Worm (Caenorhabditis elegans) whole organism, L1 larva: ENCODE results near the gene srx-133.

Experiments
- C16A3.4 ChIP-seq: fragments of 150-350 bp; optimal IDR thresholded peaks from 2 replicates; lab custom pipeline; 2014; ENCODE audit warnings: missing biosample characterization, missing genetic modification characterization
- F16B12.6 ChIP-seq: fragments of 150-350 bp; optimal IDR thresholded peaks from 2 replicates; lab custom pipeline; 2014; ENCODE audit warnings: missing biosample characterization, missing genetic modification characterization
- alr-1 ChIP-seq: fragments of 200-800 bp; sonication (Bioruptor generic); optimal IDR thresholded peaks from 2 replicates; lab custom pipeline; 2018; ENCODE audit warnings: borderline replicate concordance, mild to moderate bottlenecking, missing genetic modification characterization, missing compliant biosample characterization
- ama-1 ChIP-seq: fragments of 150-350 bp; optimal IDR thresholded peaks from 2 replicates; lab custom pipeline; 2014
- blmp-1 ChIP-seq: fragments of 150-350 bp; optimal IDR thresholded peaks from 2 replicates; lab custom pipeline; 2014; ENCODE audit warnings: missing biosample characterization, missing genetic modification characterization
- ceh-88 ChIP-seq: fragments of 200-800 bp; sonication (Bioruptor generic); IDR thresholded peaks from 2 replicates; pipeline ENCODE4 v1.3.6; 2022; ENCODE audit warnings: missing genetic modification characterization, missing compliant biosample characterization
- ceh-90 ChIP-seq: sonication (generic microtip); optimal IDR thresholded peaks from 2 replicates; lab custom pipeline; 2016; ENCODE audit warnings: missing genetic modification characterization, missing compliant biosample characterization
- efl-1 ChIP-seq, 4 experiments: fragments of 150-350 bp; optimal IDR thresholded peaks in 3 of 4; peaks in 1 of 4; 1 replicate in 1 of 4; 2 replicates in 3 of 4; lab custom pipeline; 2014; ENCODE audit warnings: missing biosample characterization in 2 of 4, missing genetic modification characterization in 2 of 4, missing genetic modification reagents in 2 of 4
- efl-3 ChIP-seq: fragments of 200-800 bp; sonication (Bioruptor generic); optimal IDR thresholded peaks from 2 replicates; lab custom pipeline; 2018; ENCODE audit warnings: mild to moderate bottlenecking, missing genetic modification characterization, missing compliant biosample characterization
- fkh-4 ChIP-seq: sonication (generic microtip); optimal IDR thresholded peaks from 2 replicates; lab custom pipeline; 2016; ENCODE audit warnings: missing compliant biosample characterization, missing genetic modification characterization, borderline replicate concordance
- grh-1 ChIP-seq: fragments of 200-800 bp; sonication (Bioruptor generic); IDR thresholded peaks from 2 replicates; pipeline ENCODE4 v1.3.6; 2022; ENCODE audit warnings: missing genetic modification reagents, missing genetic modification characterization, missing compliant biosample characterization
- hlh-17 ChIP-seq: fragments of 200-800 bp; sonication (Bioruptor generic); optimal IDR thresholded peaks from 2 replicates; lab custom pipeline; 2018; ENCODE audit warnings: missing genetic modification characterization, mild to moderate bottlenecking, missing compliant biosample characterization, moderate library complexity, borderline replicate concordance
- hpl-2 ChIP-seq: fragments of 150-350 bp; optimal IDR thresholded peaks from 2 replicates; lab custom pipeline; 2014; ENCODE audit warnings: missing biosample characterization, missing genetic modification reagents, missing genetic modification characterization
- irx-1 ChIP-seq: sonication (generic microtip); optimal IDR thresholded peaks from 2 replicates; lab custom pipeline; 2016; ENCODE audit warnings: missing genetic modification characterization, missing compliant biosample characterization
- lin-39 ChIP-seq: fragments of 150-350 bp; optimal IDR thresholded peaks from 2 replicates; lab custom pipeline; 2014; ENCODE audit warnings: missing biosample characterization, missing genetic modification reagents, missing genetic modification characterization
- lsy-2 ChIP-seq, 2 experiments: fragments of 150-350 bp; optimal IDR thresholded peaks; 2 replicates each; lab custom pipeline; 2014; ENCODE audit warnings: missing biosample characterization in 2 of 2, missing genetic modification characterization in 2 of 2
- mab-9 ChIP-seq: fragments of 200-800 bp; sonication (Bioruptor generic); IDR thresholded peaks from 2 replicates; pipeline ENCODE4 v1.3.6; 2022; ENCODE audit warnings: missing genetic modification reagents, missing genetic modification characterization, missing compliant biosample characterization
- mef-2 ChIP-seq: fragments of 150-350 bp; optimal IDR thresholded peaks from 2 replicates; lab custom pipeline; 2014; ENCODE audit warnings: missing biosample characterization, missing genetic modification characterization
- mep-1 ChIP-seq: fragments of 150-350 bp; optimal IDR thresholded peaks from 2 replicates; lab custom pipeline; 2014; ENCODE audit warnings: missing biosample characterization, missing genetic modification characterization
- nhr-12 ChIP-seq: sonication (generic microtip); optimal IDR thresholded peaks from 2 replicates; lab custom pipeline; 2017; ENCODE audit warnings: missing biosample characterization, missing genetic modification characterization
- nhr-237 ChIP-seq: fragments of 150-350 bp; optimal IDR thresholded peaks from 2 replicates; lab custom pipeline; 2014; ENCODE audit warnings: missing biosample characterization, missing genetic modification characterization
- nhr-47 ChIP-seq: sonication (generic microtip); optimal IDR thresholded peaks from 2 replicates; lab custom pipeline; 2016; ENCODE audit warnings: mild to moderate bottlenecking, missing genetic modification characterization, moderate library complexity, missing compliant biosample characterization
- nhr-71 ChIP-seq: sonication (generic microtip); optimal IDR thresholded peaks from 2 replicates; lab custom pipeline; 2016; ENCODE audit warnings: mild to moderate bottlenecking, missing genetic modification characterization, moderate library complexity, missing compliant biosample characterization
- nhr-77 ChIP-seq: fragments of 150-350 bp; optimal IDR thresholded peaks from 2 replicates; lab custom pipeline; 2014; ENCODE audit warnings: missing biosample characterization, missing genetic modification characterization
- pag-3 ChIP-seq: sonication (generic microtip); optimal IDR thresholded peaks from 2 replicates; lab custom pipeline; 2017; ENCODE audit warnings: missing genetic modification characterization, mild to moderate bottlenecking, missing compliant biosample characterization, antibody characterized with exemption, borderline replicate concordance; ENCODE audit not compliant: insufficient read depth
- pax-3 ChIP-seq: fragments of 200-800 bp; sonication (Bioruptor generic); optimal IDR thresholded peaks from 2 replicates; lab custom pipeline; 2018; ENCODE audit warnings: mild to moderate bottlenecking, missing genetic modification characterization, moderate library complexity, missing compliant biosample characterization
- pqm-1 ChIP-seq: sonication (generic microtip); optimal IDR thresholded peaks from 3 replicates; lab custom pipeline; 2017; ENCODE audit warnings: missing biosample characterization, missing genetic modification characterization
- snpc-4 ChIP-seq: fragments of 150-350 bp; optimal IDR thresholded peaks from 2 replicates; lab custom pipeline; 2014; ENCODE audit warnings: missing biosample characterization, missing genetic modification characterization
- sup-37 ChIP-seq: fragments of 200-800 bp; sonication (Bioruptor generic); optimal IDR thresholded peaks from 2 replicates; lab custom pipeline; 2018; ENCODE audit warnings: mild to moderate bottlenecking, missing genetic modification characterization, missing compliant biosample characterization
- tlp-1 ChIP-seq: fragments of 150-350 bp; optimal IDR thresholded peaks from 2 replicates; lab custom pipeline; 2014; ENCODE audit warnings: missing biosample characterization, missing genetic modification characterization
- unc-30 ChIP-seq: sonication (generic microtip); optimal IDR thresholded peaks from 2 replicates; lab custom pipeline; 2017; ENCODE audit warnings: missing biosample characterization, missing genetic modification characterization
- unc-62 ChIP-seq: fragments of 150-350 bp; optimal IDR thresholded peaks from 2 replicates; lab custom pipeline; 2014; ENCODE audit warnings: missing biosample characterization, missing genetic modification reagents, missing genetic modification characterization
- vab-15 ChIP-seq: sonication (generic microtip); optimal IDR thresholded peaks from 2 replicates; lab custom pipeline; 2017; ENCODE audit warnings: missing genotype, mild to moderate bottlenecking, missing genetic modification characterization, missing compliant biosample characterization
- zag-1 ChIP-seq: fragments of 150-350 bp; optimal IDR thresholded peaks from 2 replicates; lab custom pipeline; 2014; ENCODE audit warnings: missing biosample characterization, missing genetic modification characterization
- ztf-4 ChIP-seq: fragments of 150-350 bp; optimal IDR thresholded peaks from 2 replicates; lab custom pipeline; 2014; ENCODE audit warnings: missing biosample characterization, missing genetic modification characterization

srx-133 gene

DNA sequence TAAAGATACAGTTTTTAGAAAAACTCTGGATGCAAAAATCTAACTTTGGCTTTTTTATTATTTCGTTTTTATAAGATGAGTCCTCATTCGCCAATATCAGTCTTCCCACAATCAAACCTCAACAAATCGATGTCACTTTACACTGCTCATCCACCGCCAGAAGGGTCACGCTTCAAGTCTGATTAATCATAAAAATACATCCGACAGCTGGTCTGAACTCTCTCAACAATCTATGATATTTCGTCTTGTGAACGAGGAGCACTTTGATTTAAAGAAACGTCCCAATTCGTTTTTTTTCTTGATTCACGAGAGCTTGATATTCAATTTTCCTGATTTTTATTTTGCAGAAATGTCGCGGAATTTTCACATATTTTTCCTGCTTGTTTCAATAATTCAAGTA lies 20.6 kb upstream of the srx-133 start, which contains the start of gene nrf-5 (continued):
- TF ChIP-seq lsy-2 (tag; optimal IDR thresholded peaks at IDR 0.05; lab: Kevin White, UChicago) (no peak), fkh-4 (tag; lab: Kevin White, UChicago) (no peak), lin-39 (tag; lab: Kevin White, UChicago) (no peak), pqm-1 (tag; lab: Kevin White, UChicago) (no peak)

DNA sequence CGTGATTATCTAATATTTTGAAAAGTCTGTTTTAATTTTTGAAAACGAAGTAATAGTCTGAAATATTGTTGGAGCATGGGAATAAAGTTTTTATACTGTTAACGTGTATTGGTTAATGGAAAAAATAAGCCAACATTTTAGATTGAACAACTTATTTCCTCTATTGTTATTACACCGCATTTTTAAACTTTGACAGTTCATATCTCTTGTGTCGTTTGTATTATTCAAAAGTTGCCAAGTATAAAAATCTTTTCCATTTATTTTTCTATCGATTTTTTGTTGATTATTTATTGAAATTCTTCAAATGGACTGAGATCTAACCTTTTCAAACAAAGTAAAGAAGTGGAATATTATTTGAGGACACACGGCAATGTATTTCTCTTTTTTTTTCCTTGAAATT lies 17.7 kb upstream of the srx-133 start, which contains the start of gene str-165:
str-165 (plus strand) TSS at position 301 of the 400 bp plus-strand sequence.
- TF ChIP-seq sup-37 (GFP tag; lab: Kevin White, UChicago) (no peak), irx-1 (tag; lab: Kevin White, UChicago) (no peak), unc-30 (tag; lab: Kevin White, UChicago) (no peak), nhr-12 (tag; lab: Kevin White, UChicago) (no peak), blmp-1 (no peak), alr-1 (no peak), ceh-88 (GFP tag; lab: Robert Waterston, UW) (no peak), snpc-4 (tag; lab: Kevin White, UChicago) (no peak), mep-1 (no peak)

DNA sequence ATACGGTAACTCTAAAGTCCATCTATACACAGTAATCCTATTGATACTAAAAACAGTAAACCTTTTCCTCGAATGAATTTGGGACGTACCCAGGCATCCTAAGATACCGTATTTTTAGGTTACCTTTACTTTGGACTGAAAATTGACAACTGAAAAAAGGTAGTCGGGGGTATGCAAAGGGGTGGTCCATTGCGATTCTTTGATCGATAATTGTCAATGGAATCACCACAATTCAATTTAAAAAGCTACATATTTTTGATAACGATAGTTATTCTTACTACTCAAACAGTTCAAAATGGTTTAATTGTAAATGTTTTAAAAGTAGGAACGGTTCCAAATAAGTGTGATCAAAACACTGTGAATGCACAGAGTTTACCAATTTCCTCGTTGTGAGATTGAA lies 14.5 kb upstream of the srx-133 start, which contains the start of gene srx-129:
srx-129 (plus strand) TSS at position 301 of the 400 bp plus-strand sequence.
- TF ChIP-seq grh-1 (GFP tag; lab: Robert Waterston, UW) (no peak), nhr-47 (tag; lab: Kevin White, UChicago) (no peak), mef-2 (tag; lab: Kevin White, UChicago) (no peak), mab-9 (GFP tag; lab: Robert Waterston, UW) (no peak), zag-1 (tag; lab: Kevin White, UChicago) (no peak), pag-3 (tag; lab: Kevin White, UChicago) (no peak), F16B12.6 (tag; lab: Kevin White, UChicago) (no peak), pqm-1 (tag; lab: Kevin White, UChicago) (no peak), nhr-237 (tag; lab: Kevin White, UChicago) (no peak), ztf-4 (no peak)

DNA sequence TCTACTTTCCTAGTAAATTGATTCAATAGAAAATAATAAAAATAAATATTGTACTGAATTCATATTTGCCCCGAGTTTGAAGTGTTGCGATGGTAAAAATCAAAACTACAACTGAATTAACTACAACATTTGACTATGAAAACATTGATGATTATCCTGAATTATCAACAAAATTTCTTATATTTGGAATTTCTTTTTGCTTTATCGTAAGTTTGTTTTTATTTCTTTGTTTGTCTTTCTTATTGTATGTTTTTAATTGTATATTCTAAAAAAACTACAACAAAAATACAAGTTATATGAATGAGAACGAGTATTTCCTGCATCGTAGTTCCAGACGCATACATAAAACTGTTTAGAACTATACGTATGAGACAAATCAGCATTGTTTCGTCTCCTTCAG lies 11.3 kb upstream of the srx-133 start, which contains the start of gene srx-128:
srx-128 (plus strand) TSS at position 301 of the 400 bp plus-strand sequence.
- TF ChIP-seq mef-2 (tag; lab: Kevin White, UChicago) (no peak), efl-1 (optimal IDR thresholded peaks at IDR 0.05; lab: Kevin White, UChicago) (no peak), efl-1 (GFP tag; optimal IDR thresholded peaks at IDR 0.05 in 1 of 2; lab: Kevin White, UChicago) (peak in 1 of 2 experiments; percentile 47)
- TF ChIP-seq, all 84 proteins: peak for 1

DNA sequence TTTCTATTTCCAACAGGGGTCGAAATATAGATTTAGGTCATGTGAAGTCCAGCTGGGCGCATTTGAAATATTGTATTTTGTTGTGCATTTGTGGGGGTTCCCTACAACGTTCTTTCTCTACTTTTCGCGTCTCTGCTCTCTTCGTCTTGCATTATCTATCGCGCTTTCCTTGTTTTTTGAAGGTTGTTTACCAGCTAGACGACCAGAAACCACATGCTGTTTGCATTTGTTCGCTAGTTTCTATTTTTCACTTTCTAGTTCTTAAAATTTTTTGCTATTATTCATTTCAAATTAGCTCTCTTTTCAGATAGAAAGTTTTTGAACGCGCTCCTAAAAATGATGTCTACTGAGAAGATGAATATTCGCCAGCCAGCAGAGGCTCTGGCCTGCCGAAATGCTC lies 9.0 kb upstream of the srx-133 start, which contains the start of gene F55B12.10:
F55B12.10 (plus strand) TSS at position 301 of the 400 bp plus-strand sequence.
- TF ChIP-seq unc-62 (no peak), ama-1 (lab: Kevin White, UChicago) (no peak), nhr-71 (no peak), hpl-2 (no peak), alr-1 (no peak), nhr-77 (tag; lab: Kevin White, UChicago) (no peak), ceh-90 (tag; lab: Kevin White, UChicago) (no peak), lsy-2 (tag; optimal IDR thresholded peaks at IDR 0.05; lab: Kevin White, UChicago) (no peak), vab-15 (no peak), tlp-1 (tag; lab: Kevin White, UChicago) (no peak), hlh-17 (no peak), pax-3 (tag; lab: Kevin White, UChicago) (no peak), pqm-1 (tag; lab: Kevin White, UChicago) (no peak), efl-3 (GFP tag; lab: Kevin White, UChicago) (no peak), C16A3.4 (tag; lab: Kevin White, UChicago) (no peak)
